Worm (Caenorhabditis elegans) whole organism, young adult: ENCODE results near the gene srx-77.

Experiments used
- T26A5.8 ChIP-seq: sonication (generic microtip); optimal IDR thresholded peaks from 2 replicates; lab custom pipeline; 2016; ENCODE audit warnings: missing genetic modification characterization, missing compliant biosample characterization
- aptf-3 ChIP-seq: fragments of 200-800 bp; sonication (Bioruptor generic); IDR thresholded peaks from 2 replicates; pipeline ENCODE4 v1.3.6; 2022; ENCODE audit warnings: missing genetic modification characterization, missing compliant biosample characterization
- lin-35 ChIP-seq, 3 experiments: fragments of 150-350 bp in 2 of 3; sonication (generic microtip) in 1 of 3; optimal IDR thresholded peaks; 2 replicates each; lab custom pipeline; 2014 to 2018; ENCODE audit warnings: missing biosample characterization in 3 of 3, missing genetic modification characterization in 3 of 3, missing genetic modification reagents in 3 of 3
- xnd-1 ChIP-seq: sonication (generic microtip); optimal IDR thresholded peaks from 2 replicates; lab custom pipeline; 2016; ENCODE audit warnings: missing genotype, missing genetic modification reagents, missing genetic modification characterization, missing compliant biosample characterization

DNA sequence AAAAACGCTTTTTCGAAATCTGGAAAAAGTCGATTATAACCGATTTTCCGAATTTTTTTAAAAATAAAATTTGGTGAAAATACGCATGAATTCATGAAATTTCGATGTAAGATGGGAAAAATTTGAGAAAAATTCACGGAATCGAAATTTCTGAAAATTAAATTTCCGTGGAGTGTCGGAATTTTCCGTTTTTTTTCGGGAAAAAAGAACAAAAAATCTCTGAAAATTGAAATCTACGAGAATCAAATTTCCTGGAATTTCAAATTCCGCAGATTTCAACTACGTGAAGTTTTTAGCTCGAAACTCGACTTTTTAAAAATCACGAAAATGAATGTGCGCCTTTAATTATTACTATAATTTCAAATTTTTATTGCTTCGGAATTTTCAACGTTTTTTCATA is 42.2 kb downstream of the srx-77 start:
- TF ChIP-seq xnd-1 (tag; lab: Kevin White, UChicago) (no peak), T26A5.8 (tag; lab: Kevin White, UChicago) (no peak), aptf-3 (no peak), lin-35 (GFP tag; optimal IDR thresholded peaks at IDR 0.05; lab: Kevin White, UChicago) (no peak)
